Worm (Caenorhabditis elegans) whole organism, young adult: Measurements from ENCODE around the gene coa-7.

Experiments used
- F57C9.4 ChIP-seq: sonication (generic microtip); optimal IDR thresholded peaks from 2 replicates; lab custom pipeline; 2017; ENCODE audit warnings: mild to moderate bottlenecking, missing genetic modification characterization, missing compliant biosample characterization
- gei-17 ChIP-seq: fragments of 200-800 bp; sonication (Bioruptor generic); optimal IDR thresholded peaks from 2 replicates; lab custom pipeline; 2018; ENCODE audit warnings: mild to moderate bottlenecking, missing genetic modification characterization, missing compliant biosample characterization
- hrde-1 ChIP-seq: sonication (generic microtip); optimal IDR thresholded peaks from 2 replicates; lab custom pipeline; 2016; ENCODE audit warnings: missing genetic modification characterization, mild to moderate bottlenecking, missing compliant biosample characterization, moderate library complexity, missing genotype, missing genetic modification reagents, borderline replicate concordance

- TF ChIP-seq gei-17 (GFP tag; lab: Kevin White, UChicago) (no peak), hrde-1 (tag; lab: Kevin White, UChicago) (no peak), F57C9.4 (tag; lab: Kevin White, UChicago) (no peak)
Observed at ce11 chrII:11690868-11691267, 39.9 kb upstream of the coa-7 start.
